Worm (Caenorhabditis elegans): ENCODE results near the gene gbf-1.

gbf-1 gene

ce11 chrIII:11740868-11741267 lies 32.6 kb downstream of the gbf-1 start:
- TF ChIP-seq unc-62 (GFP tag; optimal IDR thresholded peaks at IDR 0.05) (no peak), skn-1 (tag; optimal IDR thresholded peaks at IDR 0.05) (no peak), fkh-2 (tag; optimal IDR thresholded peaks at IDR 0.05) (no peak), tbx-2 (tag; optimal IDR thresholded peaks at IDR 0.05) (no peak), pha-4 (tag; optimal IDR thresholded peaks at IDR 0.05) (peak; percentile 73), egl-5 (tag; optimal IDR thresholded peaks at IDR 0.05) (no peak), egl-27 (tag; optimal IDR thresholded peaks at IDR 0.05) (no peak), fos-1 (tag; optimal IDR thresholded peaks at IDR 0.05) (no peak), elt-3 (tag; optimal IDR thresholded peaks at IDR 0.05) (no peak), ZK546.5 (tag; optimal IDR thresholded peaks at IDR 0.05) (no peak), lin-39 (tag; optimal IDR thresholded peaks at IDR 0.05) (no peak), eor-1 (tag; optimal IDR thresholded peaks at IDR 0.05) (no peak), aly-2 (tag; optimal IDR thresholded peaks at IDR 0.05) (no peak), nhr-25 (tag; optimal IDR thresholded peaks at IDR 0.05) (peak; percentile 8), nfya-1 (tag; optimal IDR thresholded peaks at IDR 0.05; ENCODE audit: insufficient read depth) (no peak), ztf-4 (tag; optimal IDR thresholded peaks at IDR 0.05) (no peak)

ce11 chrIII:11738482-11738881 lies 35.0 kb downstream of the gbf-1 start:
- TF ChIP-seq pqm-1 (tag; optimal IDR thresholded peaks at IDR 0.05) (no peak), elt-1 (tag; optimal IDR thresholded peaks at IDR 0.05) (peak; percentile 24), lin-39 (tag; optimal IDR thresholded peaks at IDR 0.05) (peak; percentile 73), lin-15B (tag; optimal IDR thresholded peaks at IDR 0.05) (peak; percentile 17), nhr-67 (tag; optimal IDR thresholded peaks at IDR 0.05) (no peak), nfya-1 (tag; optimal IDR thresholded peaks at IDR 0.05; ENCODE audit: insufficient read depth) (peak; percentile 73), nhr-237 (tag; optimal IDR thresholded peaks at IDR 0.05) (no peak), ceh-16 (tag; optimal IDR thresholded peaks at IDR 0.05) (no peak), mdl-1 (tag; optimal IDR thresholded peaks at IDR 0.05) (peak; percentile 21), unc-62 (GFP tag; optimal IDR thresholded peaks at IDR 0.05) (no peak), sea-2 (GFP tag; optimal IDR thresholded peaks at IDR 0.05) (no peak), zag-1 (tag; optimal IDR thresholded peaks at IDR 0.05) (no peak), ceh-28 (tag; optimal IDR thresholded peaks at IDR 0.05) (no peak), lsy-12 (tag; optimal IDR thresholded peaks at IDR 0.05) (no peak), unc-39 (tag; optimal IDR thresholded peaks at IDR 0.05) (no peak), ceh-9 (tag; optimal IDR thresholded peaks at IDR 0.05) (no peak), mml-1 (tag; optimal IDR thresholded peaks at IDR 0.05) (no peak), jun-1 (tag; optimal IDR thresholded peaks at IDR 0.05) (no peak), R02D3.7 (tag; optimal IDR thresholded peaks at IDR 0.05) (no peak), snpc-4 (tag; optimal IDR thresholded peaks at IDR 0.05) (no peak), hmg-11 (tag; optimal IDR thresholded peaks at IDR 0.05) (peak; percentile 11)

ce11 chrIII:11737527-11737926 lies 36.0 kb downstream of the gbf-1 start, which contains the start of gene sup-1:
sup-1 (minus strand) TSS chrIII:11737627.
- TF ChIP-seq pqm-1 (tag; optimal IDR thresholded peaks at IDR 0.05): no peak
- no peak for TF ChIP-seq unc-62 (GFP tag; optimal IDR thresholded peaks at IDR 0.05)
- no peak for TF ChIP-seq snpc-4 (tag; optimal IDR thresholded peaks at IDR 0.05)
- TF ChIP-seq lin-15B (tag; optimal IDR thresholded peaks at IDR 0.05): no peak
- TF ChIP-seq egl-27 (tag; optimal IDR thresholded peaks at IDR 0.05): no peak
- no peak for TF ChIP-seq nhr-25 (tag; optimal IDR thresholded peaks at IDR 0.05)
- no peak for TF ChIP-seq zag-1 (tag; optimal IDR thresholded peaks at IDR 0.05)

- TF ChIP-seq mdl-1 (tag; optimal IDR thresholded peaks at IDR 0.05) (no peak), R02D3.7 (tag; optimal IDR thresholded peaks at IDR 0.05) (no peak), nhr-77 (tag; optimal IDR thresholded peaks at IDR 0.05) (no peak), ceh-28 (tag; optimal IDR thresholded peaks at IDR 0.05) (peak; percentile 97), fkh-10 (GFP tag; optimal IDR thresholded peaks at IDR 0.05) (no peak), elt-3 (tag; optimal IDR thresholded peaks at IDR 0.05) (no peak)
These were observed 40.5 kb downstream of the gbf-1 start for ce11 chrIII:11732943-11733342.

ce11 chrIII:11732056-11732455 lies 41.4 kb downstream of the gbf-1 start, which contains the start of gene Y41C4A.21:
Y41C4A.21 (plus strand) TSS chrIII:11732356.
- TF ChIP-seq nhr-12 (tag; optimal IDR thresholded peaks at IDR 0.05) (no peak), eor-1 (tag; optimal IDR thresholded peaks at IDR 0.05) (no peak), mml-1 (tag; optimal IDR thresholded peaks at IDR 0.05) (no peak), elt-1 (tag; optimal IDR thresholded peaks at IDR 0.05) (no peak), tbx-2 (tag; optimal IDR thresholded peaks at IDR 0.05) (no peak), nhr-77 (tag; optimal IDR thresholded peaks at IDR 0.05) (no peak), nhr-11 (tag; optimal IDR thresholded peaks at IDR 0.05) (no peak), sea-2 (GFP tag; optimal IDR thresholded peaks at IDR 0.05) (no peak)
